Worm (Caenorhabditis elegans) whole organism, L2 larva: ENCODE measurements around the gene R04B5.11.

Source experiments
- lin-11 ChIP-seq: fragments of 150-350 bp; sonication (generic microtip); optimal IDR thresholded peaks from 2 replicates; lab custom pipeline; 2014; ENCODE audit warnings: missing biosample characterization, missing genetic modification characterization, inconsistent platforms, mixed read lengths
- nhr-237 ChIP-seq: fragments of 150-350 bp; optimal IDR thresholded peaks from 2 replicates; lab custom pipeline; 2014; ENCODE audit warnings: missing biosample characterization, missing genetic modification characterization
- unc-62 ChIP-seq: fragments of 150-350 bp; optimal IDR thresholded peaks from 2 replicates; lab custom pipeline; 2014; ENCODE audit warnings: missing biosample characterization, missing genetic modification reagents, missing genetic modification characterization
- ztf-11 ChIP-seq: sonication (generic microtip); optimal IDR thresholded peaks from 2 replicates; lab custom pipeline; 2017; ENCODE audit warnings: missing biosample characterization, missing genetic modification characterization

ce11 chrV:10060039-10060438 lies 31.0 kb downstream of the R04B5.11 start:
- no peak for TF ChIP-seq lin-11 (tag; lab: Kevin White, UChicago)
- TF ChIP-seq ztf-11 (tag; lab: Kevin White, UChicago), result no peak
- TF ChIP-seq nhr-237 (tag; lab: Kevin White, UChicago), result no peak
- no peak for TF ChIP-seq unc-62 (GFP tag; lab: Kevin White, UChicago)
